Fruit fly (Drosophila melanogaster) whole organism, adult: ENCODE measurements around the gene CG12375.

ENCODE experiments used
- CG11617 ChIP-seq: fragments of 200-800 bp; sonication (Bioruptor generic); optimal IDR thresholded peaks from 2 replicates; lab custom pipeline; 2017; ENCODE audit warnings: mild to moderate bottlenecking, missing biosample characterization, missing genetic modification reagents, missing genetic modification characterization
- CG12768 ChIP-seq: fragments of 200-800 bp; sonication (Bioruptor generic); optimal IDR thresholded peaks from 2 replicates; lab custom pipeline; 2017; ENCODE audit warnings: missing biosample characterization, missing genetic modification characterization, mild to moderate bottlenecking, moderate library complexity, missing genetic modification reagents
- CG14711 ChIP-seq: fragments of 200-800 bp; sonication (Bioruptor generic); optimal IDR thresholded peaks from 2 replicates; lab custom pipeline; 2018; ENCODE audit warnings: missing biosample characterization, mild to moderate bottlenecking, missing genetic modification characterization, moderate library complexity
- CG1620 ChIP-seq: fragments of 200-800 bp; sonication (Bioruptor generic); optimal IDR thresholded peaks from 2 replicates; lab custom pipeline; 2016; ENCODE audit warnings: missing biosample characterization, missing genetic modification characterization
- CG33017 ChIP-seq: fragments of 200-800 bp; sonication (Bioruptor generic); optimal IDR thresholded peaks from 2 replicates; lab custom pipeline; 2018; ENCODE audit warnings: missing biosample characterization, mild to moderate bottlenecking, missing genetic modification characterization, moderate library complexity
- CG5204 ChIP-seq: fragments of 200-800 bp; sonication (Bioruptor generic); optimal IDR thresholded peaks from 2 replicates; lab custom pipeline; 2016; ENCODE audit warnings: missing biosample characterization, missing genetic modification characterization
- CG7045 ChIP-seq: fragments of 200-800 bp; sonication (Bioruptor generic); optimal IDR thresholded peaks from 2 replicates; lab custom pipeline; 2017; ENCODE audit warnings: missing biosample characterization, mild to moderate bottlenecking, missing genetic modification characterization
- CG7101 ChIP-seq: fragments of 200-800 bp; sonication (Bioruptor generic); optimal IDR thresholded peaks from 2 replicates; lab custom pipeline; 2018; ENCODE audit warnings: missing biosample characterization, mild to moderate bottlenecking, missing genetic modification characterization, moderate library complexity
- Clk ChIP-seq: fragments of 200-800 bp; sonication (Bioruptor generic); optimal IDR thresholded peaks from 2 replicates; lab custom pipeline; 2017; ENCODE audit warnings: missing biosample characterization, missing genetic modification characterization
- Crg-1 ChIP-seq: fragments of 200-800 bp; sonication (Bioruptor generic); optimal IDR thresholded peaks from 2 replicates; lab custom pipeline; 2016; ENCODE audit warnings: missing biosample characterization, missing genetic modification characterization
- Hr96 ChIP-seq: fragments of 200-800 bp; sonication (Bioruptor generic); optimal IDR thresholded peaks from 2 replicates; lab custom pipeline; 2016; ENCODE audit warnings: missing biosample characterization, missing genetic modification characterization
- Mnt ChIP-seq: fragments of 200-800 bp; sonication (Bioruptor generic); optimal IDR thresholded peaks from 2 replicates; lab custom pipeline; 2016; ENCODE audit warnings: missing biosample characterization, mild to moderate bottlenecking, missing genetic modification characterization
- bab1 ChIP-seq: fragments of 200-800 bp; sonication (Bioruptor generic); optimal IDR thresholded peaks from 3 replicates; lab custom pipeline; 2019; ENCODE audit warnings: missing biosample characterization, mild to moderate bottlenecking, missing genetic modification characterization, moderate library complexity
- cic ChIP-seq: fragments of 200-800 bp; sonication (Bioruptor generic); optimal IDR thresholded peaks from 2 replicates; lab custom pipeline; 2017; ENCODE audit warnings: missing biosample characterization, mild to moderate bottlenecking, missing genetic modification characterization, moderate library complexity
- cnc ChIP-seq, 2 experiments: fragments of >200 bp; optimal IDR thresholded peaks; 2 replicates each; lab custom pipeline; 2017
- kay ChIP-seq: fragments of 200-800 bp; sonication (Bioruptor generic); peaks from one replicate; lab custom pipeline; 2016; ENCODE audit warnings: missing biosample characterization, missing genetic modification characterization, borderline replicate concordance
- ovo ChIP-seq: fragments of 200-800 bp; sonication (Bioruptor generic); optimal IDR thresholded peaks from 2 replicates; lab custom pipeline; 2016; ENCODE audit warnings: missing biosample characterization, missing genetic modification characterization
- pad ChIP-seq: fragments of 200-800 bp; sonication (Bioruptor generic); optimal IDR thresholded peaks from 3 replicates; lab custom pipeline; 2017; ENCODE audit warnings: missing biosample characterization, missing genetic modification characterization, mild to moderate bottlenecking, moderate library complexity, missing genetic modification reagents
- tj ChIP-seq: fragments of 200-800 bp; sonication (Bioruptor generic); optimal IDR thresholded peaks from 3 replicates; lab custom pipeline; 2017; ENCODE audit warnings: missing biosample characterization, mild to moderate bottlenecking, missing genetic modification characterization, moderate library complexity
- toe ChIP-seq: fragments of 200-800 bp; sonication (Bioruptor generic); optimal IDR thresholded peaks from 2 replicates; lab custom pipeline; 2016; ENCODE audit warnings: missing biosample characterization, missing genetic modification characterization

Gene CG12375

dm6 chr2L:8163588-8164166 lies 37.0 kb upstream of the CG12375 start:
- TF ChIP-seq CG11617 (GFP tag; lab: Kevin White, UChicago) (peak; percentile 51), Clk (no peak), CG33017 (tag; lab: Kevin White, UChicago) (peak; percentile 61), bab1 (peak; percentile 33), cic (peak; percentile 88), Hr96 (GFP tag; lab: Kevin White, UChicago) (peak; percentile 34), pad (GFP tag; lab: Kevin White, UChicago) (peak; percentile 25), toe (GFP tag; lab: Kevin White, UChicago) (peak; percentile 43), ovo (GFP tag; lab: Kevin White, UChicago) (no peak), cnc (optimal IDR thresholded peaks at IDR 0.05; lab: Kevin White, UChicago) (no peak), Mnt (GFP tag; lab: Kevin White, UChicago) (peak; percentile 40), CG7101 (tag; lab: Kevin White, UChicago) (peak; percentile 38), tj (GFP tag; lab: Kevin White, UChicago) (peak; percentile 58), CG14711 (tag; lab: Kevin White, UChicago) (no peak), CG12768 (peak; percentile 78), Crg-1 (GFP tag; lab: Kevin White, UChicago) (peak; percentile 43), CG5204 (GFP tag; lab: Kevin White, UChicago) (peak; percentile 33), CG7045 (peak; percentile 70), kay (GFP tag; lab: Kevin White, UChicago) (no peak), CG1620 (GFP tag; lab: Kevin White, UChicago) (no peak)

- TF ChIP-seq tj (GFP tag; lab: Kevin White, UChicago) (peak; percentile 65), CG14711 (tag; lab: Kevin White, UChicago) (no peak), Mnt (GFP tag; lab: Kevin White, UChicago) (peak; percentile 61), cic (peak; percentile 5)
These were observed 36.3 kb upstream of the CG12375 start, which contains the start of gene Piezo for dm6 chr2L:8163025-8163351. Piezo (plus strand) TSS chr2L:8163073.

- TF ChIP-seq CG5204 (GFP tag; lab: Kevin White, UChicago) (peak; percentile 95), Clk (peak; percentile 95), CG11617 (GFP tag; lab: Kevin White, UChicago) (peak; percentile 100), CG1620 (GFP tag; lab: Kevin White, UChicago) (peak; percentile 85), toe (GFP tag; lab: Kevin White, UChicago) (peak; percentile 97), ovo (GFP tag; lab: Kevin White, UChicago) (peak; percentile 88), Crg-1 (GFP tag; lab: Kevin White, UChicago) (peak; percentile 87), CG14711 (tag; lab: Kevin White, UChicago) (peak; percentile 92), Mnt (GFP tag; lab: Kevin White, UChicago) (peak; percentile 92), CG7101 (tag; lab: Kevin White, UChicago) (peak; percentile 97), CG12768 (peak; percentile 98), pad (GFP tag; lab: Kevin White, UChicago) (peak; percentile 87), tj (GFP tag; lab: Kevin White, UChicago) (peak; percentile 90), kay (GFP tag; lab: Kevin White, UChicago) (peak; percentile 92), cic (peak; percentile 91), CG33017 (tag; lab: Kevin White, UChicago) (peak; percentile 99), CG7045 (peak; percentile 98), Hr96 (GFP tag; lab: Kevin White, UChicago) (peak; percentile 95), bab1 (peak; percentile 99), cnc (optimal IDR thresholded peaks at IDR 0.05; lab: Kevin White, UChicago) (no peak)
These were observed 35.8 kb upstream of the CG12375 start, which contains the start of gene Acbp1 for dm6 chr2L:8162307-8163024. Acbp1 (minus strand) TSS chr2L:8162452.

- TF ChIP-seq Mnt (GFP tag; lab: Kevin White, UChicago), result no peak
- TF ChIP-seq CG12768, result no peak
- TF ChIP-seq CG11617 (GFP tag; lab: Kevin White, UChicago), result no peak
- TF ChIP-seq cnc (optimal IDR thresholded peaks at IDR 0.05; lab: Kevin White, UChicago), result no peak
- TF ChIP-seq cic, result no peak
- no peak for TF ChIP-seq kay (GFP tag; lab: Kevin White, UChicago)
- no peak for TF ChIP-seq CG14711 (tag; lab: Kevin White, UChicago)
- TF ChIP-seq CG7101 (tag; lab: Kevin White, UChicago), result no peak
- no peak for TF ChIP-seq CG33017 (tag; lab: Kevin White, UChicago)
- no peak for TF ChIP-seq CG7045
These were observed 35.3 kb upstream of the CG12375 start for dm6 chr2L:8161994-8162306.

dm6 chr2L:8159498-8159897 lies 32.8 kb upstream of the CG12375 start, which contains the start of the genes PAPLA1 and Rbsn-5:
PAPLA1 (minus strand) TSS chr2L:8159638.
Rbsn-5 (plus strand) TSS chr2L:8159832.
- peak; percentile 92 for TF ChIP-seq Hr96 (GFP tag; lab: Kevin White, UChicago)
- TF ChIP-seq cic, result peak; percentile 34
- TF ChIP-seq CG11617 (GFP tag; lab: Kevin White, UChicago), result peak; percentile 90
- TF ChIP-seq Clk, result peak; percentile 80
- TF ChIP-seq CG5204 (GFP tag; lab: Kevin White, UChicago), result no peak
- TF ChIP-seq CG1620 (GFP tag; lab: Kevin White, UChicago), result peak; percentile 93
- TF ChIP-seq tj (GFP tag; lab: Kevin White, UChicago), result peak; percentile 83
- TF ChIP-seq toe (GFP tag; lab: Kevin White, UChicago), result peak; percentile 96
- peak; percentile 91 for TF ChIP-seq CG7101 (tag; lab: Kevin White, UChicago)
- peak; percentile 90 for TF ChIP-seq CG7045
- peak; percentile 87 for TF ChIP-seq CG14711 (tag; lab: Kevin White, UChicago)
- peak; percentile 75 for TF ChIP-seq pad (GFP tag; lab: Kevin White, UChicago)
- peak; percentile 92 for TF ChIP-seq Crg-1 (GFP tag; lab: Kevin White, UChicago)
- peak; percentile 92 for TF ChIP-seq Mnt (GFP tag; lab: Kevin White, UChicago)
- TF ChIP-seq cnc (optimal IDR thresholded peaks at IDR 0.05; lab: Kevin White, UChicago), result no peak
- TF ChIP-seq CG33017 (tag; lab: Kevin White, UChicago), result peak; percentile 89
- peak; percentile 96 for TF ChIP-seq kay (GFP tag; lab: Kevin White, UChicago)
- TF ChIP-seq ovo (GFP tag; lab: Kevin White, UChicago), result peak; percentile 66
- peak; percentile 95 for TF ChIP-seq bab1
- peak; percentile 89 for TF ChIP-seq CG12768
